Worm (Caenorhabditis elegans): Measurements from ENCODE around the gene Y44A6D.1.

Gene Y44A6D.1

DNA sequence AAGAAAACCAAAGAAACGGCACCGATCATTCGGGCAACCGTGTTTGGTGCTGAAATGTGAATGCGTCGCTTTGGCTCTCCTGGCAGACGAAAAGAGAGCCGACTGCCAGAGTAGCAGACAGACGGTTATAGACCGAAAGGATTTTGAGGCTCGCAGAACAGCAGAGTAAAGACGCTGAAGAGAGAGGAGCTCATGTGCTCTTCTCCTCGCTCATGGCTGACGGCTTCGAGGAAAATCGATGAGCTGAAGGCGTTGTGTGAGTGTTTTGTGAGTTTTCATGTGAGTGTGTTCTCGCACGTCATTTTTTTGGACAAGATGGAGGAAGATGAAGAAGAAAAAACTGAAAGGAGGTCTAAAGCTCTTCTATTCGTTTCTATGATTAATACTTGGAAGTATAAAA is 39.0 kb upstream of the Y44A6D.1 start, which contains the start of gene sbt-1:
sbt-1 (minus strand) TSS at position 62 of the 400 bp plus-strand sequence.
- TF ChIP-seq zip-8 (tag; optimal IDR thresholded peaks at IDR 0.05) (no peak), nhr-2 (tag; optimal IDR thresholded peaks at IDR 0.05) (no peak), mep-1 (tag; optimal IDR thresholded peaks at IDR 0.05) (peak; percentile 5), unc-39 (tag; optimal IDR thresholded peaks at IDR 0.05) (no peak), nhr-12 (tag; optimal IDR thresholded peaks at IDR 0.05) (no peak), nhr-76 (tag; optimal IDR thresholded peaks at IDR 0.05) (no peak), ces-1 (GFP tag; optimal IDR thresholded peaks at IDR 0.05) (peak; percentile 70)

DNA sequence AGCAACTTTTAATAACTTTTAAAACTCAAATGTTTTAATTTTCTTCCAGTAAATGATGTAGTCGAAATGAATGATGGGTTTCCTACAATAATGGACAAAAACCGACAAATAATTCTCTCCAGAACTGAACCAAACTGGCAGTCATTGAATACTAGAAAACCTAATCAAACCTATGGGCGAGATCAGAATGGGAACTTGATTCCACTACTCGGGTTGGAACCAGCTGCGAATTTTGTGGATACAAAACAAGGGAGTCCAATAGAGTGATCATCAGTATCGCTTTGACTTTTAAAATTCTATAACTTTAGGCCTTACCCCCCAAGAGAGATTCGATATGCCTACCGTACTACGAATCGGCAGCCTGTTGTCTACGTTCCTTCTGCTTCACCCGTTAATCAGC is 36.8 kb upstream of the Y44A6D.1 start:
- TF ChIP-seq bed-3 (GFP tag; optimal IDR thresholded peaks at IDR 0.05), result no peak
- TF ChIP-seq lsy-2 (tag; optimal IDR thresholded peaks at IDR 0.05), result no peak
- TF ChIP-seq ceh-43 (GFP tag; optimal IDR thresholded peaks at IDR 0.05), result no peak
- no peak for TF ChIP-seq nhr-237 (tag; optimal IDR thresholded peaks at IDR 0.05)
- no peak for TF ChIP-seq ztf-11 (tag; optimal IDR thresholded peaks at IDR 0.05)
- no peak for TF ChIP-seq lin-13 (tag; optimal IDR thresholded peaks at IDR 0.05)
- TF ChIP-seq nhr-12 (tag; optimal IDR thresholded peaks at IDR 0.05), result no peak
- TF ChIP-seq drap-1 (GFP tag; optimal IDR thresholded peaks at IDR 0.05), result no peak
- TF ChIP-seq ceh-83 (GFP tag; optimal IDR thresholded peaks at IDR 0.05), result no peak
- TF ChIP-seq unc-62 (GFP tag; optimal IDR thresholded peaks at IDR 0.05), result no peak
- TF ChIP-seq mep-1 (tag; optimal IDR thresholded peaks at IDR 0.05), result no peak
- TF ChIP-seq snpc-4 (tag; optimal IDR thresholded peaks at IDR 0.05), result no peak
- no peak for TF ChIP-seq nhr-2 (tag; optimal IDR thresholded peaks at IDR 0.05)
- no peak for TF ChIP-seq elt-1 (tag; optimal IDR thresholded peaks at IDR 0.05; ENCODE audit: borderline replicate concordance, insufficient read depth)
- TF ChIP-seq ceh-39 (tag; optimal IDR thresholded peaks at IDR 0.05), result no peak
- TF ChIP-seq unc-39 (tag; optimal IDR thresholded peaks at IDR 0.05), result no peak
- TF ChIP-seq hlh-1 (tag; optimal IDR thresholded peaks at IDR 0.05), result no peak
- TF ChIP-seq nhr-28 (tag; optimal IDR thresholded peaks at IDR 0.05), result no peak
- TF ChIP-seq pha-4 (tag; optimal IDR thresholded peaks at IDR 0.05), result no peak

DNA sequence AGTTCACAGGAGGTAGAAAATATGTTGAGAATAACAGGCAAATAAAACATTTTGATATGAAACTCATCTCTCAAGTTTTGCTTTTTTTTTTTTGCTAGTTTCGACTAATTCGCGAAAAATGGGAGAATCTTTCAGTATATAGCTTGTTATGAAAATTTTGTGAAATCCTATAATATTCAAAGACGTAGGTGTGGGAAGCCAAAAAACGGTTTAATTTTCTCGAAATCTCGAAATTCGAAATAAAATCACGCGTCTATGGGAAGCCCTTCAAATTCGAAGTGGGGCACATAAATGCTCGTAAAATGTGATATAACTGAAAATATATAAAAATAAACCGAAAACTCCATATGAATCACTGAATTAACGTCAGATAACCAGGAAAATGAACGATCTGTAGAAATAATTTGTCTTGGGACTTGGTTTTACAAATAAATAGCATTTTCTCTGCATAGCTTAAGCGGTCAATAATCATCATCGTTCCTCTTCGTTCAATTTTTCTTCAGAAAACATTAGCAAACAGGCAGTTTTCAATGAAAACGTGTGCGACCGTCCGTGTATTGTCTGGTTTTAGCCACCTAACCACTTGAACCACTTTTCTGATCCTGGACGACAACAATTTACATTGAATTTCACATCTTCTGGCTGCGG is 35.3 kb upstream of the Y44A6D.1 start, which contains the start of the genes gcy-22 and grl-14:
gcy-22 (minus strand) TSS at position 101 of the 648 bp plus-strand sequence.
grl-14 (plus strand) TSS at position 598 of the 648 bp plus-strand sequence.
- TF ChIP-seq nhr-76 (tag; optimal IDR thresholded peaks at IDR 0.05) (no peak), M03D4.4 (tag; optimal IDR thresholded peaks at IDR 0.05) (no peak), ztf-11 (tag; optimal IDR thresholded peaks at IDR 0.05) (no peak), flh-1 (GFP tag; optimal IDR thresholded peaks at IDR 0.05) (no peak), nhr-12 (tag; optimal IDR thresholded peaks at IDR 0.05) (no peak), ceh-43 (GFP tag; optimal IDR thresholded peaks at IDR 0.05) (no peak), zip-8 (tag; optimal IDR thresholded peaks at IDR 0.05) (no peak), mep-1 (tag; optimal IDR thresholded peaks at IDR 0.05) (no peak), bed-3 (GFP tag; optimal IDR thresholded peaks at IDR 0.05) (no peak), pha-4 (tag; optimal IDR thresholded peaks at IDR 0.05) (no peak), ceh-83 (GFP tag; optimal IDR thresholded peaks at IDR 0.05) (no peak), lin-13 (tag; optimal IDR thresholded peaks at IDR 0.05) (no peak), drap-1 (GFP tag; optimal IDR thresholded peaks at IDR 0.05) (no peak), blmp-1 (tag; optimal IDR thresholded peaks at IDR 0.05) (no peak), hlh-1 (tag; optimal IDR thresholded peaks at IDR 0.05) (no peak), ceh-39 (tag; optimal IDR thresholded peaks at IDR 0.05) (no peak), unc-120 (tag; optimal IDR thresholded peaks at IDR 0.05; ENCODE audit: poor library complexity, severe bottlenecking) (no peak), lsy-2 (tag; optimal IDR thresholded peaks at IDR 0.05) (no peak), nhr-237 (tag; optimal IDR thresholded peaks at IDR 0.05) (no peak)

DNA sequence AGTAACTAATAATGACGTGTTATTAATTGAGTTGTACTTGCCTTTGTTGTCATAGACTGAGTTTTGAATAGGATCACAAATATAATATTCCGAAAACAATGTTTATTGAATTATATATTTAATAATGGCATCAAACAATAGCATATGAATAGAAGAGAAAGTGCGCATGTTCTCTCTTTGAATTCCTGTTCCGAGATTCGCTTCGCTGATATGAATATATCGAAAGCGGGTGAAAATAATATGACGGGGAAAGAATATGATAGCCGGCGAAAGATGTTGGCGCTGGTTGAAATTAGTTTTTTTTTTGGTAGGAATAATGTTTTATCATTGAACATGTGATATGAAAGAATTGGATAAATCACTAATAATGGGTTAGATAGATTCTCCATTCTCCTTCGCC is 30.2 kb upstream of the Y44A6D.1 start, which contains the start of gene T03D8.6:
T03D8.6 (minus strand) TSS at position 298 of the 400 bp plus-strand sequence.
- peak; percentile 79 for TF ChIP-seq blmp-1 (tag; optimal IDR thresholded peaks at IDR 0.05)
- no peak for TF ChIP-seq flh-1 (GFP tag; optimal IDR thresholded peaks at IDR 0.05)
- TF ChIP-seq nhr-12 (tag; optimal IDR thresholded peaks at IDR 0.05), result no peak
- no peak for TF ChIP-seq sem-2 (GFP tag; optimal IDR thresholded peaks at IDR 0.05)
- no peak for TF ChIP-seq ztf-11 (tag; optimal IDR thresholded peaks at IDR 0.05)
- TF ChIP-seq ham-2 (GFP tag; optimal IDR thresholded peaks at IDR 0.05), result no peak
- no peak for TF ChIP-seq bed-3 (GFP tag; optimal IDR thresholded peaks at IDR 0.05)
- peak; percentile 19 for TF ChIP-seq ces-1 (GFP tag; optimal IDR thresholded peaks at IDR 0.05)
- no peak for TF ChIP-seq tbx-8 (GFP tag; optimal IDR thresholded peaks at IDR 0.05)
- TF ChIP-seq lsy-2 (tag; optimal IDR thresholded peaks at IDR 0.05), result no peak
- no peak for TF ChIP-seq M03D4.4 (tag; optimal IDR thresholded peaks at IDR 0.05)

DNA sequence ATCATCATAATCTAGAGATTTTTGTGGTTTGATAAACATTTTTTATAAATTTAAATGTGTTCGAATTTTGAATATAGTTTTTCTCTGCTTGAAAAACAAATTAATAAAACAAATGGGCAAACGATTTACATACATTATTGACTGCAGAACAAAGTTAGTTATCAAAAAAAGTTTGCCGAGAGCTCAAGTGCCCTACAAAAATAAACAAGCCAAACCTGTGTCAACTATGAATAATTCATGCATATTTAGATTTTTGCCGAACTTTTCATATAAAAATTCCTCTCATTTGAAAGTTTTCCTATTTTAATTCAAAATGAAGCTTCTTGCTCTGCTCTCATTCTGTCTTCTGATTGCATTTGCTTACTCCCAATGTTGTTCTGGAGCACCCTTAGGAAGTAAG is 26.0 kb upstream of the Y44A6D.1 start, which contains the start of gene sshk-1:
sshk-1 (plus strand) TSS at position 301 of the 400 bp plus-strand sequence.
- no peak for TF ChIP-seq nhr-12 (tag; optimal IDR thresholded peaks at IDR 0.05)
- TF ChIP-seq mls-2 (tag; optimal IDR thresholded peaks at IDR 0.05), result no peak
- no peak for TF ChIP-seq zip-8 (tag; optimal IDR thresholded peaks at IDR 0.05)

All from whole organism, mixed stage, embryonic.